Worm (Caenorhabditis elegans) whole organism, midembryonic: ENCODE data around the gene pdi-1.

Experiments
- T22C8.4 ChIP-seq: fragments of 200-800 bp; sonication (Bioruptor generic); IDR thresholded peaks from 2 replicates; pipeline ENCODE4 v1.3.6; 2022; ENCODE audit warnings: missing genetic modification characterization, missing compliant biosample characterization
- cog-1 ChIP-seq: sonication (generic microtip); optimal IDR thresholded peaks from 2 replicates; lab custom pipeline; 2016; ENCODE audit warnings: missing genetic modification characterization, missing compliant biosample characterization
- flt-1 ChIP-seq: fragments of 200-800 bp; sonication (Bioruptor generic); IDR thresholded peaks from 2 replicates; pipeline ENCODE4 v1.3.6; 2022; ENCODE audit warnings: missing genetic modification characterization, missing compliant biosample characterization
- med-1 ChIP-seq: sonication (generic microtip); optimal IDR thresholded peaks from 2 replicates; lab custom pipeline; 2017; ENCODE audit warnings: missing genetic modification characterization, mild to moderate bottlenecking, missing compliant biosample characterization, antibody characterized with exemption, missing genetic modification reagents; ENCODE audit not compliant: insufficient read depth
- ref-1 ChIP-seq: fragments of 200-800 bp; sonication (Bioruptor generic); conservative IDR thresholded peaks from 2 replicates; pipeline ENCODE4 v1.3.6; 2022; ENCODE audit warnings: missing genetic modification reagents, missing genetic modification characterization, missing compliant biosample characterization
- tab-1 ChIP-seq: fragments of 200-800 bp; sonication (Bioruptor generic); IDR thresholded peaks from 2 replicates; pipeline ENCODE4 v1.3.6; 2022; ENCODE audit warnings: missing genetic modification characterization, missing compliant biosample characterization
- ztf-23 ChIP-seq: fragments of 200-800 bp; sonication (Bioruptor generic); IDR thresholded peaks from 2 replicates; pipeline ENCODE4 v1.3.6; 2022; ENCODE audit warnings: missing genetic modification reagents, missing genetic modification characterization, missing compliant biosample characterization

DNA sequence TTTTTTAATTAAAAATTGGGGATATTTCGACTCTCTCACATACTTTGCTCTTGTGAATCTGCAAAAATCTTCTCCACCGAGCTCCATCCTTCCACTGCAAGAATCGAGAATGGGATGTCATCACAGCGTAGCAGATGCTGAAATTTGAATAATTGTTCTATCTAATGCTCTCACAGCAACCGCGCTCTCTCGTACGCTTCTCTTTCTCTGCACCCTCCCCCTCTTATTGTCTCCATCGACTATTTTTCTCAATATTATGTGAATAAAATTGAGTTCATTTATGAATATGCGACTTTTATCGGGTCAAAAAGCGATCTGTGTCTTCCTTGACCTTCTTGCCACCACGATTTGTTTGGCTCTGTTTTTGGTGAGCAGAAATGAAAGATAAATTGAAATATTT lies 32.7 kb upstream of the pdi-1 start, which contains the start of gene F34D10.3:
- no peak for TF ChIP-seq cog-1 (tag; lab: Kevin White, UChicago)
- TF ChIP-seq ztf-23 = no peak
- TF ChIP-seq ref-1 = no peak
- TF ChIP-seq med-1 (GFP tag; lab: Kevin White, UChicago) = no peak
- TF ChIP-seq flt-1 = no peak
- no peak for TF ChIP-seq T22C8.4 (GFP tag; lab: Robert Waterston, UW)
- no peak for TF ChIP-seq tab-1 (GFP tag; lab: Robert Waterston, UW)
